Fruit fly (Drosophila melanogaster) whole organism, pupa: Measurements from ENCODE around the gene CG15880.

ENCODE experiments used
- CG10348 ChIP-seq: fragments of 200-800 bp; sonication (Bioruptor generic); IDR thresholded peaks from 2 replicates; pipeline ENCODE4 v1.3.6; 2022; ENCODE audit warnings: missing biosample characterization, missing genetic modification characterization
- CG12605 ChIP-seq: fragments of 200-800 bp; sonication (Bioruptor generic); IDR thresholded peaks from 2 replicates; pipeline ENCODE4 v1.3.6; 2022; ENCODE audit warnings: missing biosample characterization, missing genetic modification characterization
- CG13204 ChIP-seq: fragments of 200-800 bp; sonication (Bioruptor generic); optimal IDR thresholded peaks from 2 replicates; lab custom pipeline; 2018; ENCODE audit warnings: missing biosample characterization, mild to moderate bottlenecking, missing genetic modification characterization, moderate library complexity
- CG14655 ChIP-seq: fragments of 200-800 bp; sonication (Bioruptor generic); optimal IDR thresholded peaks from 3 replicates; lab custom pipeline; 2017; ENCODE audit warnings: mild to moderate bottlenecking, missing biosample characterization, missing genetic modification reagents, missing genetic modification characterization
- CG15710 ChIP-seq: fragments of 200-800 bp; sonication (Bioruptor generic); optimal IDR thresholded peaks from 2 replicates; lab custom pipeline; 2018; ENCODE audit warnings: missing biosample characterization, mild to moderate bottlenecking, missing genetic modification characterization, moderate library complexity
- CG17806 ChIP-seq: fragments of 200-800 bp; sonication (Bioruptor generic); optimal IDR thresholded peaks from 2 replicates; lab custom pipeline; 2018; ENCODE audit warnings: missing biosample characterization, mild to moderate bottlenecking, missing genetic modification characterization, moderate library complexity
- CG32121 ChIP-seq: fragments of 200-800 bp; sonication (Bioruptor generic); IDR thresholded peaks from 2 replicates; pipeline ENCODE4 v1.3.6; 2022; ENCODE audit warnings: missing biosample characterization, missing genetic modification characterization
- CG34367 ChIP-seq: fragments of 200-800 bp; sonication (Bioruptor generic); optimal IDR thresholded peaks from 2 replicates; lab custom pipeline; 2018; ENCODE audit warnings: missing biosample characterization, mild to moderate bottlenecking, missing genetic modification characterization
- CG4496 ChIP-seq: fragments of 200-800 bp; sonication (Bioruptor generic); IDR thresholded peaks from 3 replicates; pipeline ENCODE4 v1.3.6; 2022; ENCODE audit warnings: missing biosample characterization, missing genetic modification characterization
- CG8159 ChIP-seq: fragments of 200-800 bp; sonication (Bioruptor generic); optimal IDR thresholded peaks from 3 replicates; lab custom pipeline; 2018; ENCODE audit warnings: missing biosample characterization, mild to moderate bottlenecking, missing genetic modification characterization, moderate library complexity
- CG8301 ChIP-seq: fragments of 200-800 bp; sonication (Bioruptor generic); optimal IDR thresholded peaks from 2 replicates; lab custom pipeline; 2018; ENCODE audit warnings: missing biosample characterization, mild to moderate bottlenecking, missing genetic modification characterization
- CG9948 ChIP-seq: fragments of 200-800 bp; sonication (Bioruptor generic); optimal IDR thresholded peaks from 2 replicates; lab custom pipeline; 2018; ENCODE audit warnings: missing biosample characterization, mild to moderate bottlenecking, missing genetic modification characterization, moderate library complexity
- D1 ChIP-seq: fragments of 200-800 bp; sonication (Bioruptor generic); optimal IDR thresholded peaks from 2 replicates; lab custom pipeline; 2018; ENCODE audit warnings: missing biosample characterization, mild to moderate bottlenecking, missing genetic modification characterization, moderate library complexity
- EcR ChIP-seq: fragments of 200-800 bp; sonication (Bioruptor generic); optimal IDR thresholded peaks from 3 replicates; lab custom pipeline; 2019; ENCODE audit warnings: missing biosample characterization, missing genetic modification characterization, mild to moderate bottlenecking, moderate library complexity, missing genetic modification reagents
- Ets98B ChIP-seq: fragments of 200-800 bp; sonication (Bioruptor generic); IDR thresholded peaks from 2 replicates; pipeline ENCODE4 v1.3.6; 2022; ENCODE audit warnings: missing biosample characterization, missing genetic modification characterization
- Pif1A ChIP-seq: fragments of 200-800 bp; sonication (Bioruptor generic); optimal IDR thresholded peaks from 3 replicates; lab custom pipeline; 2016; ENCODE audit warnings: missing biosample characterization, missing genetic modification characterization
- Pif1B ChIP-seq: fragments of 200-800 bp; sonication (Bioruptor generic); optimal IDR thresholded peaks from 3 replicates; lab custom pipeline; 2016; ENCODE audit warnings: missing biosample characterization, missing genetic modification characterization
- Snoo ChIP-seq: fragments of 200-800 bp; sonication (Bioruptor generic); optimal IDR thresholded peaks from 3 replicates; lab custom pipeline; 2017; ENCODE audit warnings: missing biosample characterization, mild to moderate bottlenecking, missing genetic modification characterization, inconsistent platforms
- fd96Ca ChIP-seq: fragments of 200-800 bp; sonication (Bioruptor generic); IDR thresholded peaks from 3 replicates; pipeline ENCODE4 v1.3.6; 2022; ENCODE audit warnings: missing biosample characterization, missing genetic modification characterization
- gl ChIP-seq: fragments of 200-800 bp; sonication (Bioruptor generic); optimal IDR thresholded peaks from 2 replicates; lab custom pipeline; 2018; ENCODE audit warnings: missing biosample characterization, mild to moderate bottlenecking, missing genetic modification characterization
- rn ChIP-seq: fragments of 200-800 bp; sonication (Bioruptor generic); IDR thresholded peaks from 2 replicates; pipeline ENCODE4 v1.3.6; 2022; ENCODE audit warnings: missing biosample characterization, missing genetic modification characterization

Gene CG15880

DNA sequence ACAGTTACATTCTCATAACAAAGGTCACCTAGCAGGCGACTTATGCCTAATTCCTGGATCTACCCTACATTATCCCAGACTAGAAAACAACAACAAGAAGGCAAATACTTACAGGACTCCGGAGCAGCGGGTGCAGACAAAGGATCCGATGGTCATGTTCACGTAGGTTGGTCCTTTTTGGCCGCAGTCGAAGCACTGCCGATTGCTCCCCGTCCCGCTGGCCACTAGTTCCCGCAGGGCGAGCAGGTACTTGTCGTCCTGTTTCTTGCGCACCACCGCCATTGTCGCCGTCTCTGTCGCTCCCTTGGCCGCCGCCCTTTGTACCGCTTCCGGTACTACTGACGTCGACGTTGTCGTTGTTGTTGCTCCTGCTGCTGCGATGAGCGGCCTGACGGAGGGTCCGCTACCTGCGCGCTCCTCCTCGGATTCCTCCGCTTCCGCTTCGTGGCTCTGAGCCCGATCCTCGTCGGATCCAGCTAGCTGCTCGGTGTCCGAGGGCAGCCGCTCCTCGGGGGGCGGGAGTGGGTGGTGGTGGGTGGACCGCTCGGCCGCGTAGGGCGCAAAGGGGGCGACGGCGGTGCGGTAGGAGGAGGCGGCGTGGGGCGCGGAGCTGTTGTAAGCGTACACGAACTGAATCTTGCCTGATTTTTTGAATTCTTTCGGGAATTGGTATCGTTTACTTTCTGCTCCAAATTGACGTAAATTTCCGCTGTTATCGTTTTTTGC, 32.2 kb upstream of the CG15880 start:
- peak; percentile 68 for TF ChIP-seq CG13204 (GFP tag; lab: Kevin White, UChicago)
- TF ChIP-seq rn (GFP tag; lab: Robert Waterston, UW), result no peak

DNA sequence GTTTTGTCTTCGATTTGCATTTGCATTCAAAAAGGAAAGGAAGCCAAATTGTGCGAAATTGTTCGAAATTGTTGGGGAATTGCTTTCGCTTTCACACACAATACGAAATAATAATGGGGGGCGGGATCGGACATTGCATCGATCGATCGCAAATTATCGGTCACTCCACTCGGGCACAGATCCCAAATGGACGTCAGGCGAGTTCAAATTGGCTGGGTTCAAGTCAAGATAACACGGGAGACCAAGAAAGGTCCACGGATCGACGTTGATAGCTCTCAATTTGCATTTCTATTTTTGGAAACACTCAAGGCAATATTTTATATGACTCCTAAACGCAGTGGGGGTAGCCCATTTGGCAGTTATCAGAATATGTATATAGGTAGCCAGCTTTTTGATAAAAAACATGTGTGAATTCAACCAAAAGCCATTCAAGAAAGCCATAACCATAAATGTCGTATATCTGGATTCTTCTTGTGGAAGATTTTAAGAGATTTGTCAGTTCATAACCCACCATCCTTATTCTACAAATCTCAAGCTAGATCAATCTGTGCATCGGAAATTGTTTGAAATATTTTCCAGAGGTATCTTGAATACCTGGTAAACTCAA, 31.5 kb upstream of the CG15880 start:
- TF ChIP-seq CG14655 (GFP tag; lab: Kevin White, UChicago), result no peak
- peak; percentile 43 for TF ChIP-seq EcR (GFP tag; lab: Kevin White, UChicago)

DNA sequence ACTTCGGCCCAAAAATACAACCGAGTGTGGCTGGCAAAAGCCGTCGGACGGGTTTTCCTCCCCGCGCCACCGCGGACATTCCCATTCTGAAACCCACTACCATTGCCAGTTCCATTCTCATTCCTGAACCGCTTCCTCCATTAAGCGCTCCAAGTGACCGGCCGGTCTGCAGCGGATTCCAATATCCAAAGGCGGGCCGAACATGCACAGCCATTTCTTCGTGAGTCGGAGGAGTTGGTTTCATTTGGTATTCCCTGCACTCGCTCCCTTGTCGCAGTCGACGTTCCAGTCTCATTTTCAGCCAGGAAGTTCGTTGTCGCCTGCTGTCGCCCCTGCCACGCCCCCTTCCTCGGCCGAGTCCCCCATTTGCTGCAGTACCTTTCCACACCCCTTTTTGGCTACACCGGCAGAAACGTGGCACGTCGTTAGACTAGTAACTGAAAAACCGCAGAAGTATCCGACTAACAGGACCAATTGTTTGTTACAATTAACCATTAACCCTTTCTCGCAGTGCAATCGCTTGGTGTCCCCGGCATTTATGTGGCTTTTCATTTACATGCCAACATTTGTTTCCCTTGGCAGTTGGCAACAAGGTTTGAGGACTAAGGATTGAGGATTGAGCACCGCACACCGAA, 30.4 kb upstream of the CG15880 start:
- peak; percentile 75 for TF ChIP-seq Pif1B (GFP tag; lab: Kevin White, UChicago)
- TF ChIP-seq gl (tag; lab: Kevin White, UChicago), result peak; percentile 78
- no peak for TF ChIP-seq D1
- TF ChIP-seq CG32121 (GFP tag; lab: Robert Waterston, UW), result no peak; the same call in 1 of the 2 replicates
- TF ChIP-seq Pif1A (GFP tag; lab: Kevin White, UChicago), result peak; percentile 79
- TF ChIP-seq CG9948, result peak; percentile 63
- TF ChIP-seq CG13204 (GFP tag; lab: Kevin White, UChicago), result peak; percentile 90
- peak; percentile 72 for TF ChIP-seq CG8159 (tag; lab: Kevin White, UChicago)
- TF ChIP-seq Snoo (tag; lab: Kevin White, UChicago), result peak; percentile 80
- peak; percentile 55 for TF ChIP-seq CG8301 (tag; lab: Kevin White, UChicago)
- TF ChIP-seq CG15710 (tag; lab: Kevin White, UChicago), result peak; percentile 61
- TF ChIP-seq CG34367 (tag; lab: Kevin White, UChicago), result peak; percentile 54
- TF ChIP-seq CG4496 (GFP tag; lab: Robert Waterston, UW), result peak; percentile 77
- 0 out of 2 replicates have a peak, but pooled peaks have one; percentile 27 for TF ChIP-seq rn (GFP tag; lab: Robert Waterston, UW)
- peak; percentile 46; the same call in 1 of the 3 replicates for TF ChIP-seq fd96Ca (GFP tag; lab: Robert Waterston, UW)
- TF ChIP-seq CG17806 (tag; lab: Kevin White, UChicago), result peak; percentile 71
- TF ChIP-seq Ets98B (GFP tag; lab: Robert Waterston, UW), result peak; percentile 51
- TF ChIP-seq CG10348 (GFP tag; lab: Robert Waterston, UW), result no peak
- TF ChIP-seq EcR (GFP tag; lab: Kevin White, UChicago), result peak; percentile 80
- peak; percentile 42 for TF ChIP-seq CG12605 (GFP tag; lab: Robert Waterston, UW)
- TF ChIP-seq CG14655 (GFP tag; lab: Kevin White, UChicago), result peak; percentile 78

DNA sequence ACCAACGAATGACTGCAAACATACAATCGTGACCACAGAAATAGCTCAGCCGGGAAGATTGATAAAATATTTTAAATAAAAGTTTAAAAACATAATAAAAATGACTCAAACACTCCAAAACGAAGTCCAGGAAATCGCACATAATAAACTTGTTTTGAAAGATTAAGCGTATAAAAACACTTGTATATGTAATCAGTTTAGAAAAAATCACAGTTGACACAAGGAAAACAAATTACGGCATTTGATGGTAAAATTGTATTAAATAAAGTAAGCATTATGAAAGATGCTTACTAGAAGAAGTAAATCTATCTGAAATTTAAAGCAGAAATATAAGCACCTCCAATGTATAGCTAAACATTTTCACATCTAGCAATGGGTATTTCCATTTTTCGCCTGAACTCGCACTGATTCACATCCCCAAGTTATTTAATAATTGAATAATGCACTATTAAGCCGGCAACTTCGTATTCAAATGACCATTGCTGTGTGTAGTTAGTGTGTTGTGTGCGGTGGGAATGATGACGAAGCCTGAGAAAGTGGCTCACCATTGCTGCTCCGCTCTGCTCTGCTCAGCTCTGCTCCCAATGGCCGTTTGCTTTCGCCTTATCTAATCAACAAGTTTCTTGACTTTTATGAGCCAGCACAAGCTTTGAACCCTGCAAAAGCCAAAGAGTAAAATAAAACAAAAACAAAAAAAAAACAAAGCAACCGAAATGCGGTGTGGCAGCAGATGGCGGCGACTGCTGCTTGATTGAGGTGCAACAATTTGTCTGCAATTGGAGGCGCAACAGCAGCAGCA, 29.6 kb upstream of the CG15880 start:
- peak; percentile 42 for TF ChIP-seq CG9948
- TF ChIP-seq CG17806 (tag; lab: Kevin White, UChicago), result peak; percentile 34
- TF ChIP-seq Ets98B (GFP tag; lab: Robert Waterston, UW), result no peak; the same call in 1 of the 2 replicates
- TF ChIP-seq CG8301 (tag; lab: Kevin White, UChicago), result peak; percentile 67
- TF ChIP-seq EcR (GFP tag; lab: Kevin White, UChicago), result no peak
- peak; percentile 53; the same call in 1 of the 2 replicates for TF ChIP-seq CG12605 (GFP tag; lab: Robert Waterston, UW)
- TF ChIP-seq CG10348 (GFP tag; lab: Robert Waterston, UW), result no peak
- TF ChIP-seq rn (GFP tag; lab: Robert Waterston, UW), result no peak
- TF ChIP-seq Pif1B (GFP tag; lab: Kevin White, UChicago), result peak; percentile 40
- peak; percentile 49 for TF ChIP-seq CG8159 (tag; lab: Kevin White, UChicago)
- TF ChIP-seq CG13204 (GFP tag; lab: Kevin White, UChicago), result no peak
- peak; percentile 45 for TF ChIP-seq CG15710 (tag; lab: Kevin White, UChicago)
- TF ChIP-seq CG32121 (GFP tag; lab: Robert Waterston, UW), result no peak
- no peak for TF ChIP-seq D1
- peak; percentile 28 for TF ChIP-seq Snoo (tag; lab: Kevin White, UChicago)
- TF ChIP-seq CG14655 (GFP tag; lab: Kevin White, UChicago), result peak; percentile 83
- TF ChIP-seq Pif1A (GFP tag; lab: Kevin White, UChicago), result peak; percentile 41
- peak; percentile 38; the same call in 2 of the 3 replicates for TF ChIP-seq CG4496 (GFP tag; lab: Robert Waterston, UW)
- TF ChIP-seq fd96Ca (GFP tag; lab: Robert Waterston, UW), result no peak
